Fruit fly (Drosophila melanogaster) whole organism, embryonic: ENCODE measurements around the gene Efhc1.1.

Experiments used
- Atf-2 ChIP-seq: fragments of 200-800 bp; sonication (Bioruptor generic); optimal IDR thresholded peaks from 2 replicates; lab custom pipeline; 2016; ENCODE audit warnings: missing biosample characterization, missing genetic modification characterization
- BEAF-32 ChIP-seq: fragments of 200-800 bp; sonication (Bioruptor generic); optimal IDR thresholded peaks from 3 replicates; lab custom pipeline; 2017; ENCODE audit warnings: missing biosample characterization, missing genetic modification characterization, mild to moderate bottlenecking, moderate library complexity, missing genetic modification reagents
- BtbVII ChIP-seq: fragments of 200-800 bp; sonication (Bioruptor generic); optimal IDR thresholded peaks from 3 replicates; lab custom pipeline; 2017; ENCODE audit warnings: missing biosample characterization, mild to moderate bottlenecking, missing genetic modification characterization
- Bteb2 ChIP-seq: fragments of 200-800 bp; sonication (Bioruptor generic); optimal IDR thresholded peaks from 2 replicates; lab custom pipeline; 2016; ENCODE audit warnings: missing biosample characterization, missing genetic modification characterization
- CG10959 ChIP-seq: fragments of 200-800 bp; sonication (Bioruptor generic); IDR thresholded peaks from 2 replicates; pipeline ENCODE4 v1.3.6; 2022; ENCODE audit warnings: missing biosample characterization, missing genetic modification characterization
- CG1233 ChIP-seq: fragments of 200-800 bp; sonication (Bioruptor generic); optimal IDR thresholded peaks from 4 replicates; lab custom pipeline; 2018; ENCODE audit warnings: missing biosample characterization, mild to moderate bottlenecking, missing genetic modification characterization
- CG13287 ChIP-seq: fragments of 200-800 bp; sonication (Bioruptor generic); IDR thresholded peaks from 2 replicates; pipeline ENCODE4 v1.3.6; 2022; ENCODE audit warnings: missing biosample characterization, missing genetic modification characterization; ENCODE audit not compliant: partially characterized antibody
- CG17912 ChIP-seq: fragments of 200-800 bp; sonication (Bioruptor generic); optimal IDR thresholded peaks from 2 replicates; lab custom pipeline; 2018; ENCODE audit warnings: missing biosample characterization, mild to moderate bottlenecking, missing genetic modification characterization
- CG18476 ChIP-seq: fragments of 200-800 bp; sonication (Bioruptor generic); optimal IDR thresholded peaks from 2 replicates; lab custom pipeline; 2016; ENCODE audit warnings: missing biosample characterization, mild to moderate bottlenecking, missing genetic modification characterization
- CG2712 ChIP-seq: fragments of 200-800 bp; optimal IDR thresholded peaks from 3 replicates; lab custom pipeline; 2019; ENCODE audit warnings: missing biosample characterization, mild to moderate bottlenecking, missing genetic modification characterization, moderate library complexity
- CG30403 ChIP-seq: fragments of 200-800 bp; sonication (Bioruptor generic); optimal IDR thresholded peaks from 3 replicates; lab custom pipeline; 2016; ENCODE audit warnings: missing biosample characterization, missing genetic modification characterization
- CG3065 ChIP-seq: fragments of 200-800 bp; sonication (Bioruptor generic); optimal IDR thresholded peaks from 2 replicates; lab custom pipeline; 2016; ENCODE audit warnings: missing biosample characterization, missing genetic modification characterization
- CG34224 ChIP-seq: fragments of 200-800 bp; sonication (Bioruptor generic); IDR thresholded peaks from 3 replicates; pipeline ENCODE4 v1.3.6; 2022; ENCODE audit warnings: missing biosample characterization, missing genetic modification characterization; ENCODE audit not compliant: partially characterized antibody
- CG34376 ChIP-seq: fragments of 200-800 bp; sonication (Bioruptor generic); optimal IDR thresholded peaks from 2 replicates; lab custom pipeline; 2018; ENCODE audit warnings: missing biosample characterization, mild to moderate bottlenecking, missing genetic modification characterization
- CG4424 ChIP-seq: fragments of 200-800 bp; sonication (Bioruptor generic); optimal IDR thresholded peaks from 3 replicates; lab custom pipeline; 2016; ENCODE audit warnings: missing biosample characterization, missing genetic modification characterization
- CG7928 ChIP-seq: fragments of 200-800 bp; sonication (Bioruptor generic); optimal IDR thresholded peaks from 2 replicates; lab custom pipeline; 2017; ENCODE audit warnings: missing biosample characterization, mild to moderate bottlenecking, missing genetic modification characterization
- CG9797 ChIP-seq: fragments of 200-800 bp; sonication (Bioruptor generic); optimal IDR thresholded peaks from 3 replicates; lab custom pipeline; 2018; ENCODE audit warnings: missing biosample characterization, mild to moderate bottlenecking, missing genetic modification characterization
- Dref ChIP-seq: fragments of 200-800 bp; sonication (Bioruptor generic); IDR thresholded peaks from 2 replicates; pipeline ENCODE4 v1.3.6; 2022; ENCODE audit warnings: missing biosample characterization, missing genetic modification characterization
- Ets97D ChIP-seq: fragments of 200-800 bp; sonication (Bioruptor generic); optimal IDR thresholded peaks from 3 replicates; lab custom pipeline; 2016; ENCODE audit warnings: missing biosample characterization, missing genetic modification characterization
- Fer1 ChIP-seq: fragments of 200-800 bp; sonication (Bioruptor generic); optimal IDR thresholded peaks from 2 replicates; lab custom pipeline; 2017; ENCODE audit warnings: missing biosample characterization, mild to moderate bottlenecking, missing genetic modification characterization
- Fer3 ChIP-seq: fragments of 200-800 bp; sonication (Bioruptor generic); optimal IDR thresholded peaks from 2 replicates; lab custom pipeline; 2018; ENCODE audit warnings: missing biosample characterization, mild to moderate bottlenecking, missing genetic modification characterization, moderate library complexity
- GATAe ChIP-seq: fragments of 200-800 bp; sonication (Bioruptor generic); conservative IDR thresholded peaks from 2 replicates; pipeline ENCODE4 v1.3.6; 2022; ENCODE audit warnings: missing biosample characterization, missing genetic modification characterization
- Hmr ChIP-seq: fragments of 200-800 bp; sonication (Bioruptor generic); optimal IDR thresholded peaks from 3 replicates; lab custom pipeline; 2017; ENCODE audit warnings: mild to moderate bottlenecking, missing biosample characterization, missing genetic modification reagents, missing genetic modification characterization
- Hsf ChIP-seq: fragments of 200-800 bp; sonication (Bioruptor generic); optimal IDR thresholded peaks from 3 replicates; lab custom pipeline; 2016; ENCODE audit warnings: missing biosample characterization, missing genetic modification characterization
- Max ChIP-seq: fragments of 200-800 bp; sonication (Bioruptor generic); optimal IDR thresholded peaks from 2 replicates; lab custom pipeline; 2016; ENCODE audit warnings: missing biosample characterization, mild to moderate bottlenecking, missing genetic modification characterization
- Myb ChIP-seq: fragments of 200-800 bp; sonication (Bioruptor generic); optimal IDR thresholded peaks from 2 replicates; lab custom pipeline; 2016; ENCODE audit warnings: missing biosample characterization, missing genetic modification characterization
- Poxn ChIP-seq: fragments of 200-800 bp; sonication (Bioruptor generic); IDR thresholded peaks from 2 replicates; pipeline ENCODE4 v1.3.6; 2022; ENCODE audit warnings: missing biosample characterization, missing genetic modification characterization
- Stat92E ChIP-seq, 3 experiments: fragments of >200 bp in 2 of 3; fragments of 200-800 bp in 1 of 3; sonication (Bioruptor generic) in 1 of 3; optimal IDR thresholded peaks; 2 replicates each; lab custom pipeline; 2017 to 2019; ENCODE audit warnings: missing biosample characterization in 3 of 3, missing genetic modification characterization in 3 of 3, mild to moderate bottlenecking in 1 of 3, moderate library complexity in 1 of 3
- TFAM ChIP-seq: fragments of 200-800 bp; sonication (Bioruptor generic); optimal IDR thresholded peaks from 2 replicates; lab custom pipeline; 2017; ENCODE audit warnings: missing biosample characterization, missing genetic modification characterization, inconsistent platforms
- Xbp1 ChIP-seq: fragments of 200-800 bp; sonication (Bioruptor generic); optimal IDR thresholded peaks from 3 replicates; lab custom pipeline; 2016; ENCODE audit warnings: missing biosample characterization, mild to moderate bottlenecking, missing genetic modification characterization
- YL-1 ChIP-seq: fragments of 200-800 bp; sonication (Bioruptor generic); optimal IDR thresholded peaks from 3 replicates; lab custom pipeline; 2017; ENCODE audit warnings: missing biosample characterization, mild to moderate bottlenecking, missing genetic modification characterization
- bbx ChIP-seq: fragments of 200-800 bp; sonication (Bioruptor generic); IDR thresholded peaks from 2 replicates; pipeline ENCODE4 v1.3.6; 2022; ENCODE audit warnings: missing biosample characterization, missing genetic modification characterization; ENCODE audit not compliant: partially characterized antibody
- danr ChIP-seq: fragments of 200-800 bp; sonication (Bioruptor generic); IDR thresholded peaks from 2 replicates; pipeline ENCODE4 v1.3.6; 2022; ENCODE audit warnings: missing biosample characterization, missing genetic modification characterization
- dm ChIP-seq: fragments of 200-800 bp; sonication (Bioruptor generic); optimal IDR thresholded peaks from 3 replicates; lab custom pipeline; 2016; ENCODE audit warnings: missing biosample characterization, missing genetic modification characterization
- gfzf ChIP-seq: fragments of 200-800 bp; sonication (Bioruptor generic); optimal IDR thresholded peaks from 2 replicates; lab custom pipeline; 2016; ENCODE audit warnings: missing biosample characterization, mild to moderate bottlenecking, missing genetic modification characterization, moderate library complexity
- grn ChIP-seq: fragments of 200-800 bp; sonication (Bioruptor generic); optimal IDR thresholded peaks from 3 replicates; lab custom pipeline; 2017; ENCODE audit warnings: missing biosample characterization, missing genetic modification characterization
- gro ChIP-seq: fragments of 200-800 bp; sonication (Bioruptor generic); optimal IDR thresholded peaks from 2 replicates; lab custom pipeline; 2016; ENCODE audit warnings: missing biosample characterization, missing genetic modification characterization
- hbn ChIP-seq: fragments of 200-800 bp; sonication (Bioruptor generic); IDR thresholded peaks from 2 replicates; pipeline ENCODE4 v1.3.6; 2022; ENCODE audit warnings: missing biosample characterization, missing genetic modification characterization; ENCODE audit not compliant: partially characterized antibody
- hkb ChIP-seq, 2 experiments: fragments of 200-800 bp in 1 of 2; fragments of >200 bp in 1 of 2; sonication (Bioruptor generic) in 1 of 2; IDR thresholded peaks in 1 of 2; optimal IDR thresholded peaks in 1 of 2; 2 replicates each; pipeline versions ENCODE4 v1.3.6 to Lab custom; 2017 to 2022; ENCODE audit warnings: missing biosample characterization in 1 of 2, missing genetic modification characterization in 1 of 2
- lola ChIP-seq, 3 experiments: fragments of >200 bp in 2 of 3; fragments of 200-800 bp in 1 of 3; sonication (Bioruptor generic) in 1 of 3; optimal IDR thresholded peaks; 2 replicates each; lab custom pipeline; 2017 to 2019; ENCODE audit warnings: missing biosample characterization in 3 of 3, missing genetic modification characterization in 3 of 3, mild to moderate bottlenecking in 1 of 3, moderate library complexity in 1 of 3
- luna ChIP-seq: fragments of 200-800 bp; sonication (Bioruptor generic); optimal IDR thresholded peaks from 2 replicates; lab custom pipeline; 2016; ENCODE audit warnings: missing biosample characterization, missing genetic modification characterization
- otp ChIP-seq: fragments of 200-800 bp; sonication (Bioruptor generic); IDR thresholded peaks from 3 replicates; pipeline ENCODE4, ENCODE4 v1.3.6; 2022; ENCODE audit warnings: missing biosample characterization, missing genetic modification characterization
- p53 ChIP-seq: fragments of 200-800 bp; sonication (Bioruptor generic); optimal IDR thresholded peaks from 2 replicates; lab custom pipeline; 2016; ENCODE audit warnings: missing biosample characterization, missing genetic modification characterization
- pnt ChIP-seq: fragments of 200-800 bp; sonication (Bioruptor generic); optimal IDR thresholded peaks from 3 replicates; lab custom pipeline; 2016; ENCODE audit warnings: missing biosample characterization, missing genetic modification characterization
- prd ChIP-seq, 3 experiments: fragments of >200 bp in 2 of 3; fragments of 200-800 bp in 1 of 3; sonication (Bioruptor generic) in 1 of 3; optimal IDR thresholded peaks in 2 of 3; IDR thresholded peaks in 1 of 3; 2 replicates in 2 of 3; 3 replicates in 1 of 3; pipeline versions ENCODE4 v1.3.6 to Lab custom; 2017 to 2022; ENCODE audit warnings: missing biosample characterization in 1 of 3, missing genetic modification characterization in 1 of 3
- repo ChIP-seq: fragments of 200-800 bp; sonication (Bioruptor generic); optimal IDR thresholded peaks from 2 replicates; lab custom pipeline; 2016; ENCODE audit warnings: missing biosample characterization, missing genetic modification characterization
- salm ChIP-seq: fragments of 200-800 bp; sonication (Bioruptor generic); optimal IDR thresholded peaks from 2 replicates; lab custom pipeline; 2018; ENCODE audit warnings: missing biosample characterization, mild to moderate bottlenecking, missing genetic modification characterization
- slou ChIP-seq: fragments of 200-800 bp; sonication (Bioruptor generic); optimal IDR thresholded peaks from 3 replicates; lab custom pipeline; 2016; ENCODE audit warnings: missing biosample characterization, missing genetic modification characterization
- tin ChIP-seq: fragments of 200-800 bp; sonication (Bioruptor generic); optimal IDR thresholded peaks from 3 replicates; lab custom pipeline; 2016; ENCODE audit warnings: missing biosample characterization, missing genetic modification characterization
- z ChIP-seq: fragments of 200-800 bp; sonication (Bioruptor generic); IDR thresholded peaks from 3 replicates; pipeline ENCODE4 v1.3.6; 2022; ENCODE audit warnings: missing biosample characterization, missing genetic modification characterization

Gene Efhc1.1

DNA sequence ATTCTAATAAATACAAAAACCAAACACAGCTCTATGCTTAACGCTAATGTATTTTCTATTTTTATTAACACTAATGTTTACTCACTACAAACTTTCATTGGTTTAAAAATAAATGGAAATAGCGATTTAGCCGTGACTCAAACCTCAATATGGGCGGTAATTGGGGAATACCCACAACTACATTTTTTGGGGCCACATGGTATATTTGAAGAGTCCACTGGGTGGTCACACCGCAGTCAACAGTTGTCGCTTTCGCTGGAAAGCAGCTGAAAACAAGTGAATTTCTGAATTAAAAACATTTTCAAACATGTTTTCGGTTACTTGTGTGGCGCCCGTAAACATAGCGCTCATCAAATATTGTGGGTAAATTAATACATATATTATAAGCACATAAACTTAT lies 34.6 kb downstream of the Efhc1.1 start, which contains the start of gene Mvd (continued):
- no peak for TF ChIP-seq Bteb2
- peak; percentile 14 for TF ChIP-seq Xbp1 (GFP tag; lab: Kevin White, UChicago)
- TF ChIP-seq Dref (GFP tag; lab: Robert Waterston, UW): peak; percentile 46
- TF ChIP-seq p53 (GFP tag; lab: Kevin White, UChicago): no peak
- no peak for TF ChIP-seq danr
- TF ChIP-seq slou (GFP tag; lab: Kevin White, UChicago): no peak
- no peak for TF ChIP-seq pnt
- TF ChIP-seq CG34376 (GFP tag; lab: Kevin White, UChicago): peak; percentile 7
- TF ChIP-seq Ets97D: peak; percentile 77
- no peak for TF ChIP-seq CG1233
- no peak for TF ChIP-seq CG30403 (GFP tag; lab: Kevin White, UChicago)
- no peak for TF ChIP-seq GATAe (GFP tag; lab: Robert Waterston, UW)
- peak; percentile 17 for TF ChIP-seq hkb (optimal IDR thresholded peaks at IDR 0.05; lab: Kevin White, UChicago)
- no peak for TF ChIP-seq hkb (GFP tag; IDR thresholded peaks at IDR 0.05; lab: Robert Waterston, UW)
- TF ChIP-seq BtbVII (GFP tag; lab: Kevin White, UChicago): no peak
- TF ChIP-seq CG34224 (GFP tag; lab: Robert Waterston, UW): no peak
- TF ChIP-seq salm (tag; lab: Kevin White, UChicago): no peak
- peak; percentile 94 for TF ChIP-seq gfzf (GFP tag; lab: Kevin White, UChicago)
- TF ChIP-seq z (GFP tag; lab: Robert Waterston, UW): no peak
- TF ChIP-seq hbn (GFP tag; lab: Robert Waterston, UW): no peak
- peak; percentile 46 for TF ChIP-seq dm (GFP tag; lab: Kevin White, UChicago)
- no peak for TF ChIP-seq TFAM (GFP tag; lab: Kevin White, UChicago)
- TF ChIP-seq CG13287: peak; percentile 65
- TF ChIP-seq bbx (GFP tag; lab: Robert Waterston, UW): peak; percentile 45
- peak; percentile 11 for TF ChIP-seq Max (GFP tag; lab: Kevin White, UChicago)
- no peak for TF ChIP-seq Atf-2 (GFP tag; lab: Kevin White, UChicago)
- TF ChIP-seq CG10959 (GFP tag; lab: Robert Waterston, UW): no peak
- TF ChIP-seq Fer3 (tag; lab: Kevin White, UChicago): no peak
- no peak for TF ChIP-seq Hmr (GFP tag; lab: Kevin White, UChicago)
- peak in 1 of 3 experiments; percentile 3 for TF ChIP-seq Stat92E (GFP tag; optimal IDR thresholded peaks at IDR 0.05; lab: Kevin White, UChicago)
- no peak for TF ChIP-seq CG18476 (GFP tag; lab: Kevin White, UChicago)
- no peak for TF ChIP-seq Poxn (GFP tag; lab: Robert Waterston, UW)
- TF ChIP-seq otp (GFP tag; lab: Robert Waterston, UW): no peak
- peak; percentile 6 for TF ChIP-seq gro (GFP tag; lab: Kevin White, UChicago)
- TF ChIP-seq BEAF-32: peak; percentile 54
- peak; percentile 38 for TF ChIP-seq CG7928
- no peak for TF ChIP-seq CG3065
- TF ChIP-seq repo (GFP tag; lab: Kevin White, UChicago): no peak
- TF ChIP-seq CG9797 (GFP tag; lab: Kevin White, UChicago): peak; percentile 82
- TF ChIP-seq prd (optimal IDR thresholded peaks at IDR 0.05; lab: Kevin White, UChicago): no peak
- no peak for TF ChIP-seq prd (GFP tag; IDR thresholded peaks at IDR 0.05; lab: Robert Waterston, UW)
- TF ChIP-seq CG4424 (GFP tag; lab: Kevin White, UChicago): no peak
- TF ChIP-seq lola (GFP tag; optimal IDR thresholded peaks at IDR 0.05; lab: Kevin White, UChicago): no peak
- TF ChIP-seq YL-1 (GFP tag; lab: Kevin White, UChicago): peak; percentile 77
- no peak for TF ChIP-seq tin (GFP tag; lab: Kevin White, UChicago)
- peak; percentile 53 for TF ChIP-seq Myb
- no peak for TF ChIP-seq Hsf (GFP tag; lab: Kevin White, UChicago)
- no peak for TF ChIP-seq grn
- peak; percentile 39 for TF ChIP-seq Fer1
- no peak for TF ChIP-seq luna
- TF ChIP-seq CG2712 (tag; lab: Kevin White, UChicago): peak; percentile 45
- no peak for TF ChIP-seq CG17912 (GFP tag; lab: Kevin White, UChicago)
